Worm (Caenorhabditis elegans) whole organism, L3 larva: ENCODE results near the gene E02C12.12.

ENCODE experiments used
- ZK546.5 ChIP-seq: sonication (generic microtip); optimal IDR thresholded peaks from 2 replicates; lab custom pipeline; 2017; ENCODE audit warnings: missing biosample characterization, missing genetic modification characterization
- aly-2 ChIP-seq: fragments of 150-350 bp; optimal IDR thresholded peaks from 2 replicates; lab custom pipeline; 2014; ENCODE audit warnings: missing biosample characterization, missing genetic modification characterization
- ama-1 ChIP-seq: fragments of 150-350 bp; optimal IDR thresholded peaks from 2 replicates; lab custom pipeline; 2018
- ceh-16 ChIP-seq: sonication (generic microtip); optimal IDR thresholded peaks from 2 replicates; lab custom pipeline; 2017; ENCODE audit warnings: missing biosample characterization, missing genetic modification characterization
- ceh-82 ChIP-seq: fragments of 150-350 bp; optimal IDR thresholded peaks from 2 replicates; lab custom pipeline; 2014; ENCODE audit warnings: missing biosample characterization, missing genetic modification characterization
- ceh-9 ChIP-seq: sonication (generic microtip); optimal IDR thresholded peaks from 2 replicates; lab custom pipeline; 2018; ENCODE audit warnings: missing biosample characterization, missing genetic modification characterization
- daf-12 ChIP-seq: fragments of 150-350 bp; optimal IDR thresholded peaks from 2 replicates; lab custom pipeline; 2014; ENCODE audit warnings: missing biosample characterization, missing genetic modification reagents, missing genetic modification characterization
- egl-27 ChIP-seq: sonication (generic microtip); optimal IDR thresholded peaks from 4 replicates; lab custom pipeline; 2017; ENCODE audit warnings: missing biosample characterization, missing genetic modification reagents, missing genetic modification characterization
- egl-5 ChIP-seq: fragments of 150-350 bp; optimal IDR thresholded peaks from 2 replicates; lab custom pipeline; 2017; ENCODE audit warnings: missing biosample characterization, missing genetic modification reagents, missing genetic modification characterization, inconsistent platforms
- elt-1 ChIP-seq: fragments of 150-350 bp; optimal IDR thresholded peaks from 2 replicates; lab custom pipeline; 2014; ENCODE audit warnings: missing biosample characterization, missing genetic modification characterization
- elt-2 ChIP-seq: sonication (generic microtip); optimal IDR thresholded peaks from 2 replicates; lab custom pipeline; 2016; ENCODE audit warnings: missing genetic modification reagents, mild to moderate bottlenecking, missing genetic modification characterization, missing compliant biosample characterization
- elt-3 ChIP-seq, 3 experiments: fragments of 150-350 bp in 1 of 3; sonication (generic microtip) in 2 of 3; optimal IDR thresholded peaks; 2 replicates in 2 of 3; 4 replicates in 1 of 3; lab custom pipeline; 2014 to 2017; ENCODE audit warnings: missing biosample characterization in 3 of 3, missing genetic modification characterization in 3 of 3
- eor-1 ChIP-seq, 2 experiments: fragments of 150-350 bp; optimal IDR thresholded peaks; 2 replicates each; lab custom pipeline; 2014 to 2018; ENCODE audit warnings: missing biosample characterization in 2 of 2, missing genetic modification characterization in 2 of 2
- fkh-10 ChIP-seq: sonication (generic microtip); optimal IDR thresholded peaks from 2 replicates; lab custom pipeline; 2017; ENCODE audit warnings: missing biosample characterization, missing genetic modification reagents, missing genetic modification characterization
- fkh-2 ChIP-seq: fragments of 150-350 bp; optimal IDR thresholded peaks from 2 replicates; lab custom pipeline; 2014; ENCODE audit warnings: missing biosample characterization, missing genetic modification reagents, missing genetic modification characterization
- hmg-11 ChIP-seq: sonication (generic microtip); optimal IDR thresholded peaks from 2 replicates; lab custom pipeline; 2016; ENCODE audit warnings: missing genetic modification characterization, missing compliant biosample characterization
- lin-15B ChIP-seq: fragments of 150-350 bp; optimal IDR thresholded peaks from 2 replicates; lab custom pipeline; 2014; ENCODE audit warnings: missing biosample characterization, missing genetic modification characterization
- lsy-12 ChIP-seq: sonication (generic microtip); optimal IDR thresholded peaks from 2 replicates; lab custom pipeline; 2016; ENCODE audit warnings: mild to moderate bottlenecking, missing genetic modification characterization, missing compliant biosample characterization
- mdl-1 ChIP-seq: fragments of 150-350 bp; optimal IDR thresholded peaks from 2 replicates; lab custom pipeline; 2014; ENCODE audit warnings: missing biosample characterization, missing genetic modification characterization
- mml-1 ChIP-seq: fragments of 150-350 bp; sonication (generic microtip); optimal IDR thresholded peaks from 3 replicates; lab custom pipeline; 2014; ENCODE audit warnings: missing biosample characterization, missing genetic modification characterization
- nfya-1 ChIP-seq: sonication (generic microtip); optimal IDR thresholded peaks from 2 replicates; lab custom pipeline; 2017; ENCODE audit warnings: missing genetic modification characterization, mild to moderate bottlenecking, missing compliant biosample characterization, antibody characterized with exemption, moderate library complexity; ENCODE audit not compliant: insufficient read depth
- nhr-12 ChIP-seq: fragments of 150-350 bp; optimal IDR thresholded peaks from 2 replicates; lab custom pipeline; 2014; ENCODE audit warnings: missing biosample characterization, missing genetic modification characterization
- nhr-23 ChIP-seq: fragments of 150-350 bp; optimal IDR thresholded peaks from 2 replicates; lab custom pipeline; 2014; ENCODE audit warnings: missing biosample characterization, missing genetic modification reagents, missing genetic modification characterization
- nhr-25 ChIP-seq: sonication (generic microtip); optimal IDR thresholded peaks from 2 replicates; lab custom pipeline; 2017; ENCODE audit warnings: missing biosample characterization, missing genetic modification characterization
- nhr-28 ChIP-seq: fragments of 150-350 bp; optimal IDR thresholded peaks from 2 replicates; lab custom pipeline; 2014; ENCODE audit warnings: missing biosample characterization, missing genetic modification characterization
- nhr-43 ChIP-seq: sonication (generic microtip); optimal IDR thresholded peaks from 2 replicates; lab custom pipeline; 2016; ENCODE audit warnings: mild to moderate bottlenecking, missing genetic modification characterization, missing compliant biosample characterization; ENCODE audit not compliant: poor library complexity, severe bottlenecking
- nhr-67 ChIP-seq: fragments of 150-350 bp; optimal IDR thresholded peaks from 2 replicates; lab custom pipeline; 2014; ENCODE audit warnings: missing biosample characterization, missing genetic modification characterization
- nhr-76 ChIP-seq: fragments of 150-350 bp; sonication (generic microtip); optimal IDR thresholded peaks from 5 replicates; lab custom pipeline; 2014; ENCODE audit warnings: missing biosample characterization, missing genetic modification characterization
- nhr-77 ChIP-seq: fragments of 150-350 bp; optimal IDR thresholded peaks from 2 replicates; lab custom pipeline; 2014; ENCODE audit warnings: missing biosample characterization, missing genetic modification characterization
- pha-4 ChIP-seq: fragments of 150-350 bp; optimal IDR thresholded peaks from 2 replicates; lab custom pipeline; 2014; ENCODE audit warnings: missing biosample characterization, missing genetic modification reagents, missing genetic modification characterization
- pqm-1 ChIP-seq: fragments of 150-350 bp; optimal IDR thresholded peaks from 2 replicates; lab custom pipeline; 2017; ENCODE audit warnings: missing biosample characterization, missing genetic modification characterization, inconsistent platforms
- sea-2 ChIP-seq: fragments of 150-350 bp; sonication (generic microtip); optimal IDR thresholded peaks from 4 replicates; lab custom pipeline; 2014; ENCODE audit warnings: missing biosample characterization, missing genetic modification reagents, missing genetic modification characterization
- skn-1 ChIP-seq: fragments of 150-350 bp; optimal IDR thresholded peaks from 2 replicates; lab custom pipeline; 2014; ENCODE audit warnings: missing biosample characterization, missing genetic modification characterization
- snpc-4 ChIP-seq: fragments of 150-350 bp; optimal IDR thresholded peaks from 2 replicates; lab custom pipeline; 2014; ENCODE audit warnings: missing biosample characterization, missing genetic modification characterization
- tbx-2 ChIP-seq: sonication (generic microtip); optimal IDR thresholded peaks from 2 replicates; lab custom pipeline; 2016; ENCODE audit warnings: mild to moderate bottlenecking, missing genetic modification characterization, missing compliant biosample characterization
- unc-39 ChIP-seq: sonication (generic microtip); optimal IDR thresholded peaks from 4 replicates; lab custom pipeline; 2017; ENCODE audit warnings: missing biosample characterization, missing genetic modification characterization
- zag-1 ChIP-seq: fragments of 150-350 bp; optimal IDR thresholded peaks from 2 replicates; lab custom pipeline; 2014; ENCODE audit warnings: missing biosample characterization, missing genetic modification characterization
- ztf-4 ChIP-seq: fragments of 150-350 bp; optimal IDR thresholded peaks from 2 replicates; lab custom pipeline; 2014; ENCODE audit warnings: missing biosample characterization, missing genetic modification characterization

E02C12.12 gene

DNA sequence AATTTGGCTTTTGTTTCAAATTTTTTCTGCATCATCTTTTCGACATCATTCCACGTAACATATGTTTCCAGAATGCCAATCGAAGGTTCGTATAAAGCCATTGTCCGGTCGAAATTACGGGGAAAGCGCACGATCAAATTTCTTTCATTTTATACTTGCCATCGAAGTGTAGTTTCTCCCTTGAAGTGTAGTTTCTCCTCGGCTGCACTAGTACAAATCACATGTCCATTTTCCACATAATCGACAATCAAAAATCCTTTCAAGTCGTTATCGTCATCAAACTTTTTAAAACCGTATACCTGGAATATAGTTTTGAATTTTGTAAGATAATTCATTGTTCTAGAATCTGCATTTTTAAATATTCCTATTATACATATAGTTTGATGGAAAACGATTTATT is 6.7 kb downstream of the E02C12.12 start, which contains the start of gene E02C12.9:
Gene E02C12.9, minus strand, starts transcription at position 101 of the 400 bp plus-strand sequence.
- TF ChIP-seq nhr-67 (tag; lab: Kevin White, UChicago) (no peak), unc-39 (tag; lab: Kevin White, UChicago) (no peak), nhr-25 (tag; lab: Kevin White, UChicago) (no peak), nhr-43 (tag; lab: Kevin White, UChicago) (no peak), ama-1 (lab: Kevin White, UChicago) (no peak)

DNA sequence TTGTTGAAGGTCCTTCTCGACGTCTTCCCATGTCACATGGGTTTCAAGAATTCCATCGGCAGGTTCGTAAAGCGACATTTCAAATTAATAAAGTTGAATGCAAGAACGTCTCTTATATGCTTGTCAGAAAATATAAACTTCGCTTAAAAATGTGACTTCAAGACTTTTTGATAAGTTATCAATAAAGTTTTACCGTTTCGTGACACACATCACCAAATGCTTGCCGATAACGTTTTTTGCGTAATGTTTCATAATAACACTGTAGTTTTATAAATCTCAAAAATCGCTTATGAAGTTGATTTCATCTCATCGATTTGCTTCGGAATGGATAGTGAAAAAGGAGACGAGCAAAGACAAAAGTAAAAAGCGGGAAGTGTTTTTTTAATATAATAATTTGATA is 8.6 kb downstream of the E02C12.12 start, which contains the start of gene E02C12.8:
Gene E02C12.8, minus strand, starts transcription at position 141 of the 400 bp plus-strand sequence.
- TF ChIP-seq pqm-1 (peak; percentile 75), elt-3 (tag; optimal IDR thresholded peaks at IDR 0.05; lab: Kevin White, UChicago) (no peak), nhr-77 (no peak), nhr-12 (no peak), elt-2 (peak; percentile 85)
- TF ChIP-seq, all 47 proteins: peak for 2

DNA sequence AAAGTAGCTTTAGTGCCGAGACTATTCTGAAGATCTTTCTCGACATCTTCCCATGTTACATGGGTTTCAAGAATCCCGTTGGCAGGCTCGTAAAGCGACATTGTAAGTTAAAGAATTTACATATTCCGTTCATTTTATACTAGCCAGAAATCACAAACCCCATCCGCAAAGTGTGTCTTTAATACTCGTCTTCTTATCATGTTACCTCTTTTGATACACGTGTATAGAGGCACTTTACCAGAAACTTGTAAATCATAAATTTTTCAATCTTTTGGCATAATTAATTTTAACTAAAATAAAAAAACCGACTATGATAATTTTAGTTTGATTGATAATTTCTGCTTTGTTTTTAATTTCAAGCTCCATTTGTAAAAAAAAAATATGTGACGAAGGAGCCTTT is 11.1 kb downstream of the E02C12.12 start, which contains the start of gene E02C12.6:
Gene E02C12.6, minus strand, starts transcription at position 101 of the 400 bp plus-strand sequence.
- TF ChIP-seq ZK546.5 (tag; lab: Kevin White, UChicago) (no peak), pqm-1 (no peak), unc-39 (tag; lab: Kevin White, UChicago) (no peak), nhr-43 (tag; lab: Kevin White, UChicago) (no peak), ceh-16 (tag; lab: Kevin White, UChicago) (no peak), ceh-9 (tag; lab: Kevin White, UChicago) (no peak), nfya-1 (tag; lab: Kevin White, UChicago) (no peak), eor-1 (tag; optimal IDR thresholded peaks at IDR 0.05; lab: Kevin White, UChicago) (no peak), hmg-11 (tag; lab: Kevin White, UChicago) (no peak), nhr-23 (tag; lab: Kevin White, UChicago) (no peak), sea-2 (no peak), egl-27 (tag; lab: Kevin White, UChicago) (no peak), nhr-76 (tag; lab: Kevin White, UChicago) (no peak), mml-1 (tag; lab: Kevin White, UChicago) (no peak), pha-4 (tag; lab: Kevin White, UChicago) (no peak), fkh-2 (tag; lab: Kevin White, UChicago) (no peak), ceh-82 (tag; lab: Kevin White, UChicago) (no peak)
- TF ChIP-seq, all 47 proteins: peak for 0

DNA sequence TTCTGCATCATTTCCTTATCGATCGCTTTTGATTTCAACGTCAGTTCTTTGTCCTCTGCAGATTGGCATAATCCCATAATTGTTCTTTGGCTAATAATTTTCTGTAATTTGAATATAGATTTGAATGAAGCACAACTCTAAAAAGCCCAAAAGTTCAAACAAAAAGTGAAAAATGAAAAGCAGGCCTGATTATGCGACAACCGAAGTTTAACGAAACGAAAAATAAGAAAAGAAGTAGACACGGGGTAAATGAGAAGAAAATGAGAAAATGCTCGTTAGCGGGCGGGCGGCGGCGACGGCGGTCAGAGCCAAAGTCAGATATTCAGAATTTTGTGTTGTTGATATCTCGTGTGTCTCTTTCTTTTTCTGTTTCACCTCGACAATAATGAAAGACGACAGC is 22.4 kb downstream of the E02C12.12 start, which contains the start of gene gpa-3:
Gene gpa-3, minus strand, starts transcription at position 101 of the 400 bp plus-strand sequence.
- TF ChIP-seq pha-4 (tag; lab: Kevin White, UChicago) = no peak
- TF ChIP-seq elt-1 = no peak
- no peak for TF ChIP-seq unc-39 (tag; lab: Kevin White, UChicago)
- TF ChIP-seq daf-12 (tag; lab: Kevin White, UChicago) = no peak
- no peak for TF ChIP-seq lin-15B (tag; lab: Kevin White, UChicago)

DNA sequence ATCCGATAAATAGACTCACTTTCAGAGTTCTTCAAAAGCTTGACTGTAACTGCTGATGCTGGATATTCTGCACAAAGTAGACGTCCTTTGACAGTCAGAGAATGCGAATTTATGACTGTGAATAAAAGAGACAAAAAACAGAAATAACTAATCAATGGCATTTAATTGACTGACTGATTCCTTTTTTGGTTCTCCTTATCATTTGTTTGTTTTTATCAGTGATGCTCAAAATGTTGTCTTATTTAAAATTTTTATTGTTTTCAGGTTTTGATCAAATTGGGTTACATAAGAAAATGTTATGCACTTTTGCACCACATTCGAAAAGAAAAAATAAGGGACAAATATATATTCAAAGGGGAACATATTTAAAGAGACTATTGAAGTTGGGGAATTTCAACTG is 25.8 kb downstream of the E02C12.12 start, which contains the start of gene ttr-49:
Gene ttr-49, minus strand, starts transcription at position 171 of the 400 bp plus-strand sequence.
- TF ChIP-seq pqm-1 (peak; percentile 24), elt-2 (peak; percentile 64), fkh-10 (no peak)

DNA sequence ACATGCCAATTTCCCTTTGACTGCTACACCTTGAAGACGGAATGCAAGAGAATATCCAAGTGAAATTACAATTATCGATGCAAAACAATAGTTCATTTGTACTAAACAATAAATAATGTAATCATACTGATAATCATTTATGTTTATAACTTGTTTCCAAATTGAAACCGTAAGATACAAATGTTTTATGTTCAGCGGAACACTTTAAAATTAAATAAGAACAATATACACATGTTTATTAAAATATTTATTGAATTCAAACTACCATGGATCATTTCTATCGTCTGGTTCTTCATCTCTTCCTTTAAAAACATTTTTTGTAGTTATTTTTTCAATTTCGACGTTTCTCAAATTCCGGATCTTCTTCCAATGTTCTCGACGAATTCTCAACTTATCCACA is 26.7 kb downstream of the E02C12.12 start, which contains the start of gene ttr-40:
Gene ttr-40, minus strand, starts transcription at position 101 of the 400 bp plus-strand sequence.
- TF ChIP-seq nhr-28 = no peak
- no peak for TF ChIP-seq nhr-76 (tag; lab: Kevin White, UChicago)
- no peak for TF ChIP-seq daf-12 (tag; lab: Kevin White, UChicago)
- no peak for TF ChIP-seq zag-1
- TF ChIP-seq nhr-67 (tag; lab: Kevin White, UChicago) = no peak
- no peak for TF ChIP-seq egl-27 (tag; lab: Kevin White, UChicago)
- no peak for TF ChIP-seq fkh-2 (tag; lab: Kevin White, UChicago)
- TF ChIP-seq sea-2 = no peak
- no peak for TF ChIP-seq hmg-11 (tag; lab: Kevin White, UChicago)
- TF ChIP-seq ztf-4 = no peak
- no peak for TF ChIP-seq nfya-1 (tag; lab: Kevin White, UChicago)
- TF ChIP-seq skn-1 (tag; lab: Kevin White, UChicago) = no peak
- TF ChIP-seq nhr-77 = no peak
- TF ChIP-seq aly-2 (tag; lab: Kevin White, UChicago) = no peak
- TF ChIP-seq lsy-12 (tag; lab: Kevin White, UChicago) = no peak
- TF ChIP-seq mdl-1 (tag; lab: Kevin White, UChicago) = no peak
- TF ChIP-seq mml-1 (tag; lab: Kevin White, UChicago) = no peak
- TF ChIP-seq tbx-2 (tag; lab: Kevin White, UChicago) = no peak
- TF ChIP-seq egl-5 (tag; lab: Kevin White, UChicago) = no peak
- no peak for TF ChIP-seq snpc-4
- TF ChIP-seq, all 47 proteins: peak for 0
